Worm (Caenorhabditis elegans) whole organism, late embryonic: Measurements from ENCODE around the gene clec-221.

Experiments used
- ama-1 ChIP-seq: fragments of 150-350 bp; optimal IDR thresholded peaks from 2 replicates; lab custom pipeline; 2014
- ceh-31 ChIP-seq: sonication (generic microtip); optimal IDR thresholded peaks from 2 replicates; lab custom pipeline; 2016; ENCODE audit warnings: missing genetic modification characterization, missing compliant biosample characterization
- dve-1 ChIP-seq: sonication (generic microtip); optimal IDR thresholded peaks from 2 replicates; lab custom pipeline; 2017; ENCODE audit warnings: antibody characterized with exemption, mild to moderate bottlenecking, missing genetic modification characterization, missing compliant biosample characterization
- nfya-1 ChIP-seq: sonication (generic microtip); optimal IDR thresholded peaks from 2 replicates; lab custom pipeline; 2017; ENCODE audit warnings: missing genetic modification characterization, mild to moderate bottlenecking, missing compliant biosample characterization, antibody characterized with exemption, moderate library complexity
- nhr-11 ChIP-seq: fragments of 150-350 bp; optimal IDR thresholded peaks from 2 replicates; lab custom pipeline; 2014; ENCODE audit warnings: missing biosample characterization, missing genetic modification characterization
- pha-4 ChIP-seq: fragments of 150-350 bp; optimal IDR thresholded peaks from 2 replicates; lab custom pipeline; 2018; ENCODE audit warnings: missing biosample characterization, missing genetic modification reagents, missing genetic modification characterization
- pqm-1 ChIP-seq: sonication (generic microtip); optimal IDR thresholded peaks from 2 replicates; lab custom pipeline; 2016; ENCODE audit warnings: missing genetic modification characterization, missing compliant biosample characterization
- sox-4 ChIP-seq: sonication (generic microtip); optimal IDR thresholded peaks from 2 replicates; lab custom pipeline; 2017; ENCODE audit warnings: mild to moderate bottlenecking, missing genetic modification characterization, inconsistent platforms, missing compliant biosample characterization
- syd-9 ChIP-seq: sonication (generic microtip); optimal IDR thresholded peaks from 2 replicates; lab custom pipeline; 2016; ENCODE audit warnings: mild to moderate bottlenecking, missing genetic modification characterization, moderate library complexity, missing compliant biosample characterization
- tbx-2 ChIP-seq: sonication (generic microtip); optimal IDR thresholded peaks from 2 replicates; lab custom pipeline; 2016; ENCODE audit warnings: missing genetic modification characterization, missing compliant biosample characterization
- unc-55 ChIP-seq: sonication (generic microtip); optimal IDR thresholded peaks from 2 replicates; lab custom pipeline; 2017; ENCODE audit warnings: missing biosample characterization, missing genetic modification reagents, missing genetic modification characterization

ce11 chrV:10960544-10960943 lies 6.3 kb upstream of the clec-221 start, which contains the start of gene vps-36:
- TF ChIP-seq pha-4: no peak
- TF ChIP-seq sox-4 (tag; lab: Kevin White, UChicago): no peak
- TF ChIP-seq pqm-1 (tag; lab: Kevin White, UChicago): no peak
- no peak for TF ChIP-seq nhr-11 (tag; lab: Kevin White, UChicago)
- TF ChIP-seq syd-9 (tag; lab: Kevin White, UChicago): no peak
- no peak for TF ChIP-seq ama-1 (lab: Kevin White, UChicago)
- TF ChIP-seq dve-1 (tag; lab: Kevin White, UChicago): no peak
- TF ChIP-seq tbx-2 (tag; lab: Kevin White, UChicago): no peak
- no peak for TF ChIP-seq nfya-1 (tag; lab: Kevin White, UChicago)
- TF ChIP-seq ceh-31 (tag; lab: Kevin White, UChicago): no peak
- no peak for TF ChIP-seq unc-55 (GFP tag; lab: Kevin White, UChicago)
